Worm (Caenorhabditis elegans) whole organism, L2 larva: ENCODE measurements around the gene glt-4.

Source experiments
- F13H6.1 ChIP-seq: sonication (generic microtip); optimal IDR thresholded peaks from 2 replicates; lab custom pipeline; 2016; ENCODE audit warnings: missing genetic modification characterization, missing compliant biosample characterization
- Y55F3AM.14 ChIP-seq: fragments of 200-800 bp; sonication (Bioruptor generic); optimal IDR thresholded peaks from 2 replicates; lab custom pipeline; 2018; ENCODE audit warnings: mild to moderate bottlenecking, missing genetic modification characterization, missing compliant biosample characterization
- alr-1 ChIP-seq: fragments of 150-350 bp; optimal IDR thresholded peaks from 2 replicates; lab custom pipeline; 2014; ENCODE audit warnings: missing biosample characterization, missing genetic modification characterization
- aly-2 ChIP-seq: fragments of 150-350 bp; optimal IDR thresholded peaks from 2 replicates; lab custom pipeline; 2014; ENCODE audit warnings: missing biosample characterization, missing genetic modification characterization
- blmp-1 ChIP-seq: sonication (generic microtip); optimal IDR thresholded peaks from 2 replicates; lab custom pipeline; 2017; ENCODE audit warnings: missing genetic modification characterization, mild to moderate bottlenecking, missing compliant biosample characterization, antibody characterized with exemption, moderate library complexity; ENCODE audit not compliant: insufficient read depth
- crh-2 ChIP-seq: sonication (generic microtip); optimal IDR thresholded peaks from 2 replicates; lab custom pipeline; 2017; ENCODE audit warnings: missing biosample characterization, missing genetic modification characterization
- egl-27 ChIP-seq: sonication (generic microtip); optimal IDR thresholded peaks from 3 replicates; lab custom pipeline; 2017; ENCODE audit warnings: missing biosample characterization, missing genetic modification reagents, missing genetic modification characterization
- elt-1 ChIP-seq: fragments of 150-350 bp; optimal IDR thresholded peaks from 2 replicates; lab custom pipeline; 2014; ENCODE audit warnings: missing biosample characterization, missing genetic modification characterization
- fos-1 ChIP-seq: fragments of 150-350 bp; optimal IDR thresholded peaks from 2 replicates; lab custom pipeline; 2014; ENCODE audit warnings: missing biosample characterization, missing genetic modification characterization
- gmeb-1 ChIP-seq: fragments of 150-350 bp; optimal IDR thresholded peaks from 2 replicates; lab custom pipeline; 2014; ENCODE audit warnings: missing biosample characterization, missing genetic modification characterization
- lin-11 ChIP-seq: fragments of 150-350 bp; sonication (generic microtip); optimal IDR thresholded peaks from 2 replicates; lab custom pipeline; 2014; ENCODE audit warnings: missing biosample characterization, missing genetic modification characterization, inconsistent platforms, mixed read lengths
- lin-39 ChIP-seq: fragments of 150-350 bp; optimal IDR thresholded peaks from 2 replicates; lab custom pipeline; 2014; ENCODE audit warnings: missing biosample characterization, missing genetic modification reagents, missing genetic modification characterization
- mab-5 ChIP-seq: fragments of 150-350 bp; optimal IDR thresholded peaks from 2 replicates; lab custom pipeline; 2014; ENCODE audit warnings: missing biosample characterization, missing genetic modification characterization
- mbf-1 ChIP-seq: sonication (generic microtip); optimal IDR thresholded peaks from 2 replicates; lab custom pipeline; 2017; ENCODE audit warnings: missing biosample characterization, missing genetic modification characterization
- mdl-1 ChIP-seq, 2 experiments: fragments of 150-350 bp in 1 of 2; sonication (generic microtip) in 1 of 2; optimal IDR thresholded peaks; 2 replicates each; lab custom pipeline; 2017; ENCODE audit warnings: missing biosample characterization in 2 of 2, missing genetic modification characterization in 2 of 2
- nhr-12 ChIP-seq: fragments of 150-350 bp; optimal IDR thresholded peaks from 2 replicates; lab custom pipeline; 2014; ENCODE audit warnings: missing biosample characterization, missing genetic modification characterization
- nhr-129 ChIP-seq: fragments of 150-350 bp; optimal IDR thresholded peaks from 2 replicates; lab custom pipeline; 2014; ENCODE audit warnings: missing biosample characterization, missing genetic modification characterization
- nhr-21 ChIP-seq: fragments of 150-350 bp; optimal IDR thresholded peaks from 2 replicates; lab custom pipeline; 2014; ENCODE audit warnings: missing biosample characterization, missing genetic modification characterization
- nhr-23 ChIP-seq: fragments of 150-350 bp; optimal IDR thresholded peaks from 2 replicates; lab custom pipeline; 2014; ENCODE audit warnings: missing biosample characterization, missing genetic modification reagents, missing genetic modification characterization
- nhr-237 ChIP-seq: fragments of 150-350 bp; optimal IDR thresholded peaks from 2 replicates; lab custom pipeline; 2014; ENCODE audit warnings: missing biosample characterization, missing genetic modification characterization
- nhr-25 ChIP-seq: fragments of 150-350 bp; sonication (generic microtip); optimal IDR thresholded peaks from 3 replicates; lab custom pipeline; 2014; ENCODE audit warnings: missing biosample characterization, missing genetic modification characterization
- nhr-6 ChIP-seq: fragments of 150-350 bp; optimal IDR thresholded peaks from 2 replicates; lab custom pipeline; 2014; ENCODE audit warnings: missing biosample characterization, missing genetic modification characterization
- peb-1 ChIP-seq: fragments of 150-350 bp; optimal IDR thresholded peaks from 2 replicates; lab custom pipeline; 2014; ENCODE audit warnings: missing biosample characterization, missing genetic modification characterization
- sma-9 ChIP-seq, 2 experiments: fragments of 150-350 bp in 1 of 2; sonication (generic microtip) in 1 of 2; optimal IDR thresholded peaks; 2 replicates each; lab custom pipeline; 2014 to 2016; ENCODE audit warnings: missing genetic modification characterization in 2 of 2, mild to moderate bottlenecking in 1 of 2, missing biosample characterization in 1 of 2, missing compliant biosample characterization in 1 of 2, missing genetic modification reagents in 1 of 2, moderate library complexity in 1 of 2
- unc-39 ChIP-seq: fragments of 150-350 bp; optimal IDR thresholded peaks from 2 replicates; lab custom pipeline; 2014; ENCODE audit warnings: missing biosample characterization, missing genetic modification characterization
- unc-55 ChIP-seq: fragments of 150-350 bp; sonication (generic microtip); optimal IDR thresholded peaks from 3 replicates; lab custom pipeline; 2014; ENCODE audit warnings: missing biosample characterization, missing genetic modification reagents, missing genetic modification characterization
- zag-1 ChIP-seq: fragments of 150-350 bp; optimal IDR thresholded peaks from 2 replicates; lab custom pipeline; 2014; ENCODE audit warnings: missing biosample characterization, missing genetic modification characterization
- ztf-1 ChIP-seq: fragments of 200-800 bp; sonication (Bioruptor generic); conservative IDR thresholded peaks from 2 replicates; pipeline ENCODE4 v1.3.6; 2022; ENCODE audit warnings: missing genetic modification characterization, missing compliant biosample characterization

glt-4 gene

DNA sequence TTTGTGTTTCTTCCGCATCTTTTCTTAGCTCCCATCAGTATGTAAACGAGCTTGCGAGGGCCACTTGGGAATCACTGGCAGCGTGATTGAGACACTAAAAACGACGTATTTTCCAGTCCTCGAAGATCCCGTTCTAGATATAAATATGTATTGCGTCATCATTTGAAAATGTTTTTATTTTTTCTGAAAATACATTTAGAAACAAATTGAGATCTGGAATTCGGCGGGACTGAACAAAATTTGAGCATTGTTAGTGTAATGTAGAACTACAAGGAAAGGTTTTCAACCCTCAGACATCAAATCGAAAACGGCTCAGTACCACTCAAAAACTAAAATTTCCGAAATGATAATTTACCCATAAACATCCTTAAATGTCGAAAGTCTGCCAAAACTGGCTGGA lies 10.4 kb downstream of the glt-4 start:
- no peak for TF ChIP-seq unc-55 (GFP tag; lab: Kevin White, UChicago)
- TF ChIP-seq nhr-12 (tag; lab: Kevin White, UChicago), result no peak
- no peak for TF ChIP-seq crh-2 (tag; lab: Kevin White, UChicago)
- TF ChIP-seq egl-27 (tag; lab: Kevin White, UChicago), result no peak
- no peak for TF ChIP-seq nhr-25 (tag; lab: Kevin White, UChicago)
- no peak for TF ChIP-seq nhr-21
- no peak for TF ChIP-seq mdl-1 (tag; optimal IDR thresholded peaks at IDR 0.05; lab: Kevin White, UChicago)
- TF ChIP-seq peb-1 (tag; lab: Kevin White, UChicago), result no peak
- TF ChIP-seq nhr-129 (tag; lab: Kevin White, UChicago), result no peak
- no peak for TF ChIP-seq nhr-6 (tag; lab: Kevin White, UChicago)

- TF ChIP-seq nhr-129 (tag; lab: Kevin White, UChicago) (peak; percentile 52), ztf-1 (GFP tag; lab: Robert Waterston, UW) (no peak), nhr-23 (tag; lab: Kevin White, UChicago) (no peak), blmp-1 (tag; lab: Kevin White, UChicago) (peak; percentile 5)
Measured at ce11 chrX:6416357-6417087, 13.3 kb downstream of the glt-4 start, which contains the start of gene T22E5.6. Gene T22E5.6, minus strand, starts transcription at chrX:6416407.

DNA sequence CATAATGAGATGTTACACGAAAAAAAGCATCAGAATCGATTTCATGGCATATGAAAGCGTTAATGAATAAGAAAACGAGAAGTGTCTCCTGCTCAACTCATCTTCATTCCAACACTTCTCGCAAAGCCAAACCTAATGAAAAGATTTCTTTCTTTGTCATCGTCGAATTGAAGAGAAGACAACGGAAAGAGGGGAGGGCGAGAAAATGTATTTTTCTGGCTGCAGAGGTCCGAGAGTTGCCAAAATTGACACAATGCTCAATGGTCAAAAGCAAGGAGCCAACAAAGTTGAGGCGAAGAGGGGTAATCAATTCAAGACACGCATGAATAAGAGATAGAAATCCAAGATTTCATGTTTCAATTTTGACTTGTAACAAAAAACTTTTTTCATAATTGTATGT lies 15.9 kb downstream of the glt-4 start:
- no peak for TF ChIP-seq ztf-1 (GFP tag; lab: Robert Waterston, UW)
- no peak for TF ChIP-seq blmp-1 (tag; lab: Kevin White, UChicago)
- TF ChIP-seq mab-5 (tag; lab: Kevin White, UChicago), result no peak

ce11 chrX:6420681-6421080 lies 17.5 kb downstream of the glt-4 start, which contains the start of gene K10C2.12:
Gene K10C2.12, minus strand, starts transcription at chrX:6420781.
- TF ChIP-seq gmeb-1 (tag; lab: Kevin White, UChicago), result no peak
- TF ChIP-seq alr-1 (tag; lab: Kevin White, UChicago), result no peak
- no peak for TF ChIP-seq nhr-6 (tag; lab: Kevin White, UChicago)
- no peak for TF ChIP-seq unc-39 (tag; lab: Kevin White, UChicago)
- TF ChIP-seq nhr-21, result no peak
- TF ChIP-seq egl-27 (tag; lab: Kevin White, UChicago), result no peak
- no peak for TF ChIP-seq unc-55 (GFP tag; lab: Kevin White, UChicago)
- no peak for TF ChIP-seq aly-2 (tag; lab: Kevin White, UChicago)
- TF ChIP-seq mbf-1, result no peak
- no peak for TF ChIP-seq nhr-23 (tag; lab: Kevin White, UChicago)

DNA sequence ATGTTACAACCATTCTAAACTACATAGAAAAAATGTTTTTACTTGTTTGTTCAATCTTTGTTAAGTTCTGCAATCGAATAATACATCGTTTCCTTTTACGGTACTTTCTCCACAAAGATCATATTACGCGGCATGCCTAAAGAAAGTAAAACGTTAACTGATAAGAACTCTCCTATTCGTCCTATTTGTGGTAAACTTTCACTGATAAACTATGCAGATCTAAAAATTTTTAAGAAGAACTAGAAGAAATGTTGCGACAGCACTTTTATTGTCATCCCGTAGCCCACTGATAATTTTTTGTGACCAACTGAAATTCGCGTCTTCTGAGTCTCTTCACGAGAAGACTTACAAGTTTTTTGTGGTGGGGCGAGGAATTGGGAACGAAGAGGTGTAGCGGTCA lies 23.9 kb downstream of the glt-4 start:
- TF ChIP-seq fos-1 (peak; percentile 77), F13H6.1 (tag; lab: Kevin White, UChicago) (peak; percentile 27), Y55F3AM.14 (GFP tag; lab: Kevin White, UChicago) (no peak), nhr-237 (tag; lab: Kevin White, UChicago) (no peak), crh-2 (tag; lab: Kevin White, UChicago) (peak; percentile 49), aly-2 (tag; lab: Kevin White, UChicago) (no peak), sma-9 (GFP tag; optimal IDR thresholded peaks at IDR 0.05; lab: Kevin White, UChicago) (peak; percentile 55), sma-9 (tag; optimal IDR thresholded peaks at IDR 0.05; lab: Kevin White, UChicago) (no peak), nhr-129 (tag; lab: Kevin White, UChicago) (peak; percentile 28)

ce11 chrX:6429552-6429951 lies 26.3 kb downstream of the glt-4 start:
- no peak for TF ChIP-seq lin-11
- no peak for TF ChIP-seq elt-1 (tag; lab: Kevin White, UChicago)
- TF ChIP-seq F13H6.1 (tag; lab: Kevin White, UChicago), result no peak
- TF ChIP-seq nhr-21, result no peak
- TF ChIP-seq aly-2 (tag; lab: Kevin White, UChicago), result no peak
- TF ChIP-seq zag-1 (tag; lab: Kevin White, UChicago), result no peak
- TF ChIP-seq lin-39 (tag; lab: Kevin White, UChicago), result no peak
- no peak for TF ChIP-seq nhr-25 (tag; lab: Kevin White, UChicago)
- TF ChIP-seq fos-1, result peak; percentile 62
- peak; percentile 17 for TF ChIP-seq sma-9 (GFP tag; optimal IDR thresholded peaks at IDR 0.05; lab: Kevin White, UChicago)
- no peak for TF ChIP-seq sma-9 (tag; optimal IDR thresholded peaks at IDR 0.05; lab: Kevin White, UChicago)
